Fruit fly (Drosophila melanogaster) whole organism, embryonic: ENCODE data around the gene UQCR-14.
A peak's percentile ranks its signal among the peaks of the same experiment; 100 is the strongest.

Source experiments
- CG10654 ChIP-seq: fragments of 200-800 bp; sonication (Bioruptor generic); optimal IDR thresholded peaks from 2 replicates; lab custom pipeline; 2016; ENCODE audit warnings: missing biosample characterization, missing genetic modification characterization
- CG10979 ChIP-seq: fragments of 200-800 bp; sonication (Bioruptor generic); optimal IDR thresholded peaks from 2 replicates; lab custom pipeline; 2018; ENCODE audit warnings: missing biosample characterization, mild to moderate bottlenecking, missing genetic modification characterization, moderate library complexity
- CG11696 ChIP-seq: fragments of 200-800 bp; sonication (Bioruptor generic); IDR thresholded peaks from 2 replicates; pipeline ENCODE4 v1.3.6; 2022; ENCODE audit warnings: missing biosample characterization, missing genetic modification characterization
- CG13123 ChIP-seq: fragments of 200-800 bp; sonication (Bioruptor generic); optimal IDR thresholded peaks from 2 replicates; lab custom pipeline; 2016; ENCODE audit warnings: missing biosample characterization, missing genetic modification characterization
- CG17359 ChIP-seq: fragments of 200-800 bp; sonication (Bioruptor generic); optimal IDR thresholded peaks from 3 replicates; lab custom pipeline; 2018; ENCODE audit warnings: missing biosample characterization, mild to moderate bottlenecking, missing genetic modification characterization, moderate library complexity
- CG17612 ChIP-seq: fragments of 200-800 bp; sonication (Bioruptor generic); IDR thresholded peaks from 2 replicates; pipeline ENCODE4 v1.3.6; 2022; ENCODE audit warnings: missing biosample characterization, missing genetic modification characterization
- CG1792 ChIP-seq: fragments of 200-800 bp; sonication (Bioruptor generic); optimal IDR thresholded peaks from 2 replicates; lab custom pipeline; 2016; ENCODE audit warnings: missing biosample characterization, missing genetic modification characterization
- CG18476 ChIP-seq: fragments of 200-800 bp; sonication (Bioruptor generic); optimal IDR thresholded peaks from 2 replicates; lab custom pipeline; 2016; ENCODE audit warnings: missing biosample characterization, mild to moderate bottlenecking, missing genetic modification characterization
- CG2116 ChIP-seq: fragments of 200-800 bp; sonication (Bioruptor generic); optimal IDR thresholded peaks from 3 replicates; lab custom pipeline; 2018; ENCODE audit warnings: missing biosample characterization, mild to moderate bottlenecking, missing genetic modification characterization
- CG30020 ChIP-seq: fragments of 200-800 bp; optimal IDR thresholded peaks from 2 replicates; lab custom pipeline; 2019; ENCODE audit warnings: missing biosample characterization, mild to moderate bottlenecking, missing genetic modification characterization, moderate library complexity
- CG30403 ChIP-seq: fragments of 200-800 bp; sonication (Bioruptor generic); optimal IDR thresholded peaks from 3 replicates; lab custom pipeline; 2016; ENCODE audit warnings: missing biosample characterization, missing genetic modification characterization
- CG33213 ChIP-seq: fragments of 200-800 bp; sonication (Bioruptor generic); optimal IDR thresholded peaks from 3 replicates; lab custom pipeline; 2016; ENCODE audit warnings: missing biosample characterization, missing genetic modification characterization
- CG34224 ChIP-seq: fragments of 200-800 bp; sonication (Bioruptor generic); IDR thresholded peaks from 3 replicates; pipeline ENCODE4 v1.3.6; 2022; ENCODE audit warnings: missing biosample characterization, missing genetic modification characterization; ENCODE audit not compliant: partially characterized antibody
- CG42726 ChIP-seq: fragments of 200-800 bp; sonication (Bioruptor generic); IDR thresholded peaks from 2 replicates; pipeline ENCODE4 v1.3.6; 2022; ENCODE audit warnings: missing biosample characterization, missing genetic modification characterization; ENCODE audit not compliant: partially characterized antibody
- CG4360 ChIP-seq: fragments of 200-800 bp; sonication (Bioruptor generic); IDR thresholded peaks from 2 replicates; pipeline ENCODE4 v1.3.6; 2022; ENCODE audit warnings: missing biosample characterization, missing genetic modification characterization
- CG5953 ChIP-seq: fragments of 200-800 bp; sonication (Bioruptor generic); IDR thresholded peaks from 2 replicates; pipeline ENCODE4 v1.3.6; 2022; ENCODE audit warnings: missing biosample characterization, missing genetic modification characterization
- CG8281 ChIP-seq: fragments of 200-800 bp; sonication (Bioruptor generic); optimal IDR thresholded peaks from 2 replicates; lab custom pipeline; 2018; ENCODE audit warnings: missing biosample characterization, mild to moderate bottlenecking, missing genetic modification characterization, moderate library complexity
- CG8924 ChIP-seq: fragments of 200-800 bp; optimal IDR thresholded peaks from 3 replicates; lab custom pipeline; 2019; ENCODE audit warnings: missing biosample characterization, mild to moderate bottlenecking, missing genetic modification characterization, moderate library complexity
- CG8944 ChIP-seq: fragments of 200-800 bp; sonication (Bioruptor generic); optimal IDR thresholded peaks from 3 replicates; lab custom pipeline; 2016; ENCODE audit warnings: missing biosample characterization, missing genetic modification characterization
- CG9876 ChIP-seq: fragments of 200-800 bp; sonication (Bioruptor generic); optimal IDR thresholded peaks from 2 replicates; lab custom pipeline; 2016; ENCODE audit warnings: missing biosample characterization, missing genetic modification characterization
- CHES-1-like ChIP-seq: fragments of 200-800 bp; sonication (Bioruptor generic); optimal IDR thresholded peaks from 2 replicates; lab custom pipeline; 2016; ENCODE audit warnings: missing biosample characterization, missing genetic modification characterization
- CrebB ChIP-seq: fragments of 200-800 bp; sonication (Bioruptor generic); optimal IDR thresholded peaks from 3 replicates; lab custom pipeline; 2018; ENCODE audit warnings: missing biosample characterization, mild to moderate bottlenecking, missing genetic modification characterization
- Dbx ChIP-seq: fragments of 200-800 bp; sonication (Bioruptor generic); IDR thresholded peaks from 3 replicates; pipeline ENCODE4 v1.3.6; 2022; ENCODE audit warnings: missing biosample characterization, missing genetic modification characterization
- Dek ChIP-seq: fragments of 200-800 bp; sonication (Bioruptor generic); optimal IDR thresholded peaks from 3 replicates; lab custom pipeline; 2019; ENCODE audit warnings: missing biosample characterization, mild to moderate bottlenecking, missing genetic modification characterization, moderate library complexity
- E2f2 ChIP-seq: fragments of 200-800 bp; sonication (Bioruptor generic); IDR thresholded peaks from 2 replicates; pipeline ENCODE4 v1.3.6; 2022; ENCODE audit warnings: missing biosample characterization, missing genetic modification characterization
- Ets97D ChIP-seq: fragments of 200-800 bp; sonication (Bioruptor generic); optimal IDR thresholded peaks from 3 replicates; lab custom pipeline; 2016; ENCODE audit warnings: missing biosample characterization, missing genetic modification characterization
- GATAe ChIP-seq: fragments of 200-800 bp; sonication (Bioruptor generic); conservative IDR thresholded peaks from 2 replicates; pipeline ENCODE4 v1.3.6; 2022; ENCODE audit warnings: missing biosample characterization, missing genetic modification characterization
- Hsf ChIP-seq: fragments of 200-800 bp; sonication (Bioruptor generic); optimal IDR thresholded peaks from 3 replicates; lab custom pipeline; 2016; ENCODE audit warnings: missing biosample characterization, missing genetic modification characterization
- Kr ChIP-seq: fragments of 200-800 bp; sonication (Bioruptor generic); optimal IDR thresholded peaks from 2 replicates; lab custom pipeline; 2017; ENCODE audit warnings: missing biosample characterization, mild to moderate bottlenecking, missing genetic modification characterization
- Lim3 ChIP-seq: fragments of 200-800 bp; sonication (Bioruptor generic); IDR thresholded peaks from 2 replicates; pipeline ENCODE4 v1.3.6; 2022; ENCODE audit warnings: missing biosample characterization, missing genetic modification characterization
- Meics ChIP-seq: fragments of 200-800 bp; sonication (Bioruptor generic); optimal IDR thresholded peaks from 2 replicates; lab custom pipeline; 2017; ENCODE audit warnings: missing biosample characterization, mild to moderate bottlenecking, missing genetic modification characterization
- Mes4 ChIP-seq: fragments of 200-800 bp; sonication (Bioruptor generic); optimal IDR thresholded peaks from 2 replicates; lab custom pipeline; 2016; ENCODE audit warnings: missing biosample characterization, missing genetic modification characterization
- NC2β ChIP-seq: fragments of 200-800 bp; sonication (Bioruptor generic); optimal IDR thresholded peaks from 2 replicates; lab custom pipeline; 2016; ENCODE audit warnings: missing biosample characterization, missing genetic modification characterization
- Opbp ChIP-seq: fragments of 200-800 bp; sonication (Bioruptor generic); IDR thresholded peaks from 3 replicates; pipeline ENCODE4 v1.3.6; 2022; ENCODE audit warnings: missing biosample characterization, missing genetic modification characterization; ENCODE audit not compliant: partially characterized antibody
- Ptx1 ChIP-seq: fragments of 200-800 bp; sonication (Bioruptor generic); IDR thresholded peaks from 2 replicates; pipeline ENCODE4 v1.3.6; 2022; ENCODE audit warnings: missing biosample characterization, missing genetic modification characterization
- Rfx ChIP-seq: fragments of 200-800 bp; sonication (Bioruptor generic); IDR thresholded peaks from 2 replicates; pipeline ENCODE4 v1.3.6; 2022; ENCODE audit warnings: missing biosample characterization, missing genetic modification characterization
- YL-1 ChIP-seq: fragments of 200-800 bp; sonication (Bioruptor generic); optimal IDR thresholded peaks from 3 replicates; lab custom pipeline; 2017; ENCODE audit warnings: missing biosample characterization, mild to moderate bottlenecking, missing genetic modification characterization
- amos ChIP-seq: fragments of 200-800 bp; sonication (Bioruptor generic); IDR thresholded peaks from 2 replicates; pipeline ENCODE4 v1.3.6; 2022; ENCODE audit warnings: missing biosample characterization, missing genetic modification characterization; ENCODE audit not compliant: partially characterized antibody
- ato ChIP-seq: fragments of 200-800 bp; sonication (Bioruptor generic); IDR thresholded peaks from 2 replicates; pipeline ENCODE4 v1.3.6; 2022; ENCODE audit warnings: missing biosample characterization, missing genetic modification characterization; ENCODE audit not compliant: partially characterized antibody
- danr ChIP-seq: fragments of 200-800 bp; sonication (Bioruptor generic); IDR thresholded peaks from 2 replicates; pipeline ENCODE4 v1.3.6; 2022; ENCODE audit warnings: missing biosample characterization, missing genetic modification characterization
- emc ChIP-seq: fragments of 200-800 bp; sonication (Bioruptor generic); optimal IDR thresholded peaks from 2 replicates; lab custom pipeline; 2016; ENCODE audit warnings: missing biosample characterization, missing genetic modification characterization
- ems ChIP-seq: fragments of 200-800 bp; sonication (Bioruptor generic); optimal IDR thresholded peaks from 3 replicates; lab custom pipeline; 2016; ENCODE audit warnings: missing biosample characterization, missing genetic modification characterization
- gce ChIP-seq: fragments of 200-800 bp; sonication (Bioruptor generic); IDR thresholded peaks from 3 replicates; pipeline ENCODE4 v1.3.6; 2022; ENCODE audit warnings: missing biosample characterization, missing genetic modification characterization
- grau ChIP-seq: fragments of 200-800 bp; optimal IDR thresholded peaks from 3 replicates; lab custom pipeline; 2019; ENCODE audit warnings: missing biosample characterization, mild to moderate bottlenecking, missing genetic modification characterization, moderate library complexity
- ham ChIP-seq: fragments of 200-800 bp; sonication (Bioruptor generic); IDR thresholded peaks from 2 replicates; pipeline ENCODE4 v1.3.6; 2022; ENCODE audit warnings: missing biosample characterization, missing genetic modification characterization
- jing ChIP-seq: fragments of 200-800 bp; sonication (Bioruptor generic); optimal IDR thresholded peaks from 2 replicates; lab custom pipeline; 2018; ENCODE audit warnings: missing biosample characterization, mild to moderate bottlenecking, missing genetic modification characterization
- pb ChIP-seq: fragments of 200-800 bp; sonication (Bioruptor generic); optimal IDR thresholded peaks from 3 replicates; lab custom pipeline; 2016; ENCODE audit warnings: missing biosample characterization, missing genetic modification characterization
- ro ChIP-seq: fragments of 200-800 bp; sonication (Bioruptor generic); IDR thresholded peaks from 2 replicates; pipeline ENCODE4 v1.3.6; 2022; ENCODE audit warnings: missing biosample characterization, missing genetic modification characterization
- sd ChIP-seq: fragments of 200-800 bp; sonication (Bioruptor generic); optimal IDR thresholded peaks from 3 replicates; lab custom pipeline; 2018; ENCODE audit warnings: missing biosample characterization, mild to moderate bottlenecking, missing genetic modification characterization, moderate library complexity
- wek ChIP-seq: fragments of 200-800 bp; sonication (Bioruptor generic); optimal IDR thresholded peaks from 3 replicates; lab custom pipeline; 2018; ENCODE audit warnings: missing biosample characterization, mild to moderate bottlenecking, missing genetic modification characterization, moderate library complexity
- yki ChIP-seq: fragments of >200 bp; optimal IDR thresholded peaks from 3 replicates; lab custom pipeline; 2018

Gene UQCR-14

dm6 chrX:16278783-16279182 is 7.3 kb upstream of the UQCR-14 start (continued):
- peak; percentile 78 for TF ChIP-seq CrebB (tag; lab: Kevin White, UChicago)
- peak; percentile 67 for TF ChIP-seq Ptx1 (GFP tag; lab: Robert Waterston, UW)
- TF ChIP-seq CG10654 (GFP tag; lab: Kevin White, UChicago): peak; percentile 61
- no peak for TF ChIP-seq Ets97D (GFP tag; lab: Kevin White, UChicago)
- peak; percentile 87 for TF ChIP-seq CG17359 (tag; lab: Kevin White, UChicago)
- TF ChIP-seq CG18476 (GFP tag; lab: Kevin White, UChicago): peak; percentile 34
- peak; percentile 74 for TF ChIP-seq CG5953 (GFP tag; lab: Robert Waterston, UW)
- TF ChIP-seq wek (GFP tag; lab: Kevin White, UChicago): peak; percentile 75
- no peak for TF ChIP-seq CG9876 (GFP tag; lab: Kevin White, UChicago)
- 0 out of 2 replicates have a peak, but pooled peaks have one; percentile 20 for TF ChIP-seq GATAe
- peak; percentile 87 for TF ChIP-seq CG8924
- TF ChIP-seq YL-1: peak; percentile 51
- TF ChIP-seq CG30020: peak; percentile 53
- TF ChIP-seq CG33213 (GFP tag; lab: Kevin White, UChicago): peak; percentile 16
- TF ChIP-seq danr (GFP tag; lab: Robert Waterston, UW): peak; percentile 72
- TF ChIP-seq yki (lab: Kevin White, UChicago): no peak
- TF ChIP-seq ro (GFP tag; lab: Robert Waterston, UW): peak; percentile 35; the same call in 1 of the 2 replicates
- peak; percentile 2 for TF ChIP-seq Mes4 (GFP tag; lab: Kevin White, UChicago)
- peak; percentile 47; the same call in 1 of the 2 replicates for TF ChIP-seq CG17612
- peak; percentile 42 for TF ChIP-seq NC2β (GFP tag; lab: Kevin White, UChicago)
- TF ChIP-seq CG42726 (GFP tag; lab: Robert Waterston, UW): no peak
- TF ChIP-seq CG34224: no peak
- TF ChIP-seq CG4360 (GFP tag; lab: Robert Waterston, UW): peak; percentile 60
- peak; percentile 6; the same call in 1 of the 2 replicates for TF ChIP-seq E2f2 (GFP tag; lab: Robert Waterston, UW)
- TF ChIP-seq Hsf (GFP tag; lab: Kevin White, UChicago): peak; percentile 64
- 0 out of 2 replicates have a peak, but pooled peaks have one; percentile 44 for TF ChIP-seq ham
- peak; percentile 91 for TF ChIP-seq CG10979 (tag; lab: Kevin White, UChicago)
- peak; percentile 78 for TF ChIP-seq Meics
- TF ChIP-seq Kr: peak; percentile 38
- peak; percentile 69 for TF ChIP-seq jing (GFP tag; lab: Kevin White, UChicago)
- no peak for TF ChIP-seq sd
- no peak for TF ChIP-seq emc (GFP tag; lab: Kevin White, UChicago)
- TF ChIP-seq CG8281: peak; percentile 71
- TF ChIP-seq Opbp (GFP tag; lab: Robert Waterston, UW): no peak
- no peak for TF ChIP-seq CHES-1-like (GFP tag; lab: Kevin White, UChicago)
- TF ChIP-seq CG11696 (GFP tag; lab: Robert Waterston, UW): peak; percentile 62
- TF ChIP-seq ato: no peak
- TF ChIP-seq CG30403: peak; percentile 57
- peak; percentile 11 for TF ChIP-seq CG8944
- TF ChIP-seq CG13123: no peak
- TF ChIP-seq Lim3 (GFP tag; lab: Robert Waterston, UW): no peak
- TF ChIP-seq CG1792 (GFP tag; lab: Kevin White, UChicago): no peak
- TF ChIP-seq Dbx (GFP tag; lab: Robert Waterston, UW): peak; percentile 53; the same call in 1 of the 3 replicates
- no peak for TF ChIP-seq amos (GFP tag; lab: Robert Waterston, UW)
- TF ChIP-seq pb (GFP tag; lab: Kevin White, UChicago): peak; percentile 27
- peak; percentile 11 for TF ChIP-seq CG2116 (GFP tag; lab: Kevin White, UChicago)
- peak; percentile 46 for TF ChIP-seq ems (GFP tag; lab: Kevin White, UChicago)
- TF ChIP-seq grau: peak; percentile 84
- peak; percentile 84 for TF ChIP-seq Rfx (GFP tag; lab: Robert Waterston, UW)
- TF ChIP-seq Dek (tag; lab: Kevin White, UChicago): peak; percentile 61
- TF ChIP-seq gce (GFP tag; lab: Robert Waterston, UW): peak; percentile 84
